Worm (Caenorhabditis elegans) whole organism, early embryonic: Measurements from ENCODE around the gene exc-12.

Experiments
- aly-1 ChIP-seq: sonication (generic microtip); optimal IDR thresholded peaks from 2 replicates; lab custom pipeline; 2016; ENCODE audit warnings: missing genetic modification characterization, missing compliant biosample characterization
- ama-1 ChIP-seq: fragments of 150-350 bp; optimal IDR thresholded peaks from 2 replicates; lab custom pipeline; 2014
- ceh-13 ChIP-seq: fragments of 200-800 bp; sonication (Bioruptor generic); optimal IDR thresholded peaks from 2 replicates; lab custom pipeline; 2018; ENCODE audit warnings: mild to moderate bottlenecking, missing genetic modification characterization, missing compliant biosample characterization
- ceh-36 ChIP-seq: sonication (generic microtip); optimal IDR thresholded peaks from 2 replicates; lab custom pipeline; 2016; ENCODE audit warnings: missing genetic modification characterization, inconsistent platforms, missing compliant biosample characterization
- flt-1 ChIP-seq: fragments of 200-800 bp; sonication (Bioruptor generic); IDR thresholded peaks from 2 replicates; pipeline ENCODE4 v1.3.6; 2022; ENCODE audit warnings: missing genetic modification characterization, missing compliant biosample characterization
- hmbx-1 ChIP-seq: sonication (generic microtip); optimal IDR thresholded peaks from 2 replicates; lab custom pipeline; 2016; ENCODE audit warnings: mild to moderate bottlenecking, missing genetic modification characterization, missing compliant biosample characterization
- hmg-4 ChIP-seq: fragments of 200-800 bp; sonication (Bioruptor generic); optimal IDR thresholded peaks from 2 replicates; lab custom pipeline; 2018; ENCODE audit warnings: mild to moderate bottlenecking, missing genetic modification characterization, missing compliant biosample characterization
- scrt-1 ChIP-seq: fragments of 200-800 bp; sonication (Bioruptor generic); IDR thresholded peaks from 2 replicates; pipeline ENCODE4 v1.3.6; 2022; ENCODE audit warnings: missing genetic modification characterization, missing compliant biosample characterization
- tbx-11 ChIP-seq: fragments of 200-800 bp; sonication (Bioruptor generic); IDR thresholded peaks from 2 replicates; pipeline ENCODE4 v1.3.6; 2022; ENCODE audit warnings: missing genetic modification characterization, missing compliant biosample characterization
- tbx-37 ChIP-seq: fragments of 200-800 bp; sonication (Bioruptor generic); conservative IDR thresholded peaks from 2 replicates; pipeline ENCODE4 v1.3.6; 2022; ENCODE audit warnings: missing genetic modification reagents, missing genetic modification characterization, missing compliant biosample characterization
- tra-4 ChIP-seq: sonication (generic microtip); optimal IDR thresholded peaks from 2 replicates; lab custom pipeline; 2017; ENCODE audit warnings: missing genetic modification characterization, missing compliant biosample characterization

ce11 chrIII:13570347-13570746 is at the start of gene exc-12:
- no peak for TF ChIP-seq ama-1 (lab: Kevin White, UChicago)
- no peak for TF ChIP-seq hmbx-1
- no peak for TF ChIP-seq aly-1 (tag; lab: Kevin White, UChicago)
- TF ChIP-seq ceh-36: no peak
- no peak for TF ChIP-seq hmg-4 (GFP tag; lab: Kevin White, UChicago)
- no peak for TF ChIP-seq tra-4 (tag; lab: Kevin White, UChicago)
- no peak for TF ChIP-seq tbx-11 (GFP tag; lab: Robert Waterston, UW)
- no peak for TF ChIP-seq tbx-37
- no peak for TF ChIP-seq flt-1 (GFP tag; lab: Robert Waterston, UW)
- TF ChIP-seq ceh-13 (GFP tag; lab: Kevin White, UChicago): no peak
- no peak for TF ChIP-seq scrt-1
